Worm (Caenorhabditis elegans) whole organism, L1 larva: ENCODE results near the gene pin-2.

Experiments used
- Y116A8C.19 ChIP-seq: sonication (generic microtip); optimal IDR thresholded peaks from 2 replicates; lab custom pipeline; 2016; ENCODE audit warnings: missing compliant biosample characterization, missing genetic modification characterization, borderline replicate concordance
- alr-1 ChIP-seq: fragments of 200-800 bp; sonication (Bioruptor generic); optimal IDR thresholded peaks from 2 replicates; lab custom pipeline; 2018; ENCODE audit warnings: borderline replicate concordance, mild to moderate bottlenecking, missing genetic modification characterization, missing compliant biosample characterization
- blmp-1 ChIP-seq: fragments of 150-350 bp; optimal IDR thresholded peaks from 2 replicates; lab custom pipeline; 2014; ENCODE audit warnings: missing biosample characterization, missing genetic modification characterization
- ceh-8 ChIP-seq: fragments of 200-800 bp; sonication (Bioruptor generic); optimal IDR thresholded peaks from 2 replicates; lab custom pipeline; 2018; ENCODE audit warnings: mild to moderate bottlenecking, missing genetic modification characterization, moderate library complexity, missing compliant biosample characterization
- ceh-82 ChIP-seq, 3 experiments: fragments of 150-350 bp in 1 of 3; sonication (generic microtip) in 2 of 3; optimal IDR thresholded peaks; 2 replicates each; lab custom pipeline; 2014 to 2017; ENCODE audit warnings: missing biosample characterization in 3 of 3, missing genetic modification characterization in 3 of 3
- ceh-88 ChIP-seq: fragments of 200-800 bp; sonication (Bioruptor generic); IDR thresholded peaks from 2 replicates; pipeline ENCODE4 v1.3.6; 2022; ENCODE audit warnings: missing genetic modification characterization, missing compliant biosample characterization
- ceh-90 ChIP-seq: sonication (generic microtip); optimal IDR thresholded peaks from 2 replicates; lab custom pipeline; 2016; ENCODE audit warnings: missing genetic modification characterization, missing compliant biosample characterization
- dpl-1 ChIP-seq, 3 experiments: fragments of 150-350 bp in 2 of 3; sonication (generic microtip) in 1 of 3; optimal IDR thresholded peaks; 2 replicates each; lab custom pipeline; 2014 to 2017; ENCODE audit warnings: missing biosample characterization in 3 of 3, missing genetic modification characterization in 3 of 3, missing genetic modification reagents in 3 of 3
- dsc-1 ChIP-seq: sonication (generic microtip); optimal IDR thresholded peaks from 2 replicates; lab custom pipeline; 2016; ENCODE audit warnings: mild to moderate bottlenecking, missing genetic modification characterization, missing compliant biosample characterization
- efl-1 ChIP-seq, 4 experiments: fragments of 150-350 bp; optimal IDR thresholded peaks in 3 of 4; peaks in 1 of 4; 1 replicate in 1 of 4; 2 replicates in 3 of 4; lab custom pipeline; 2014; ENCODE audit warnings: missing biosample characterization in 2 of 4, missing genetic modification characterization in 2 of 4, missing genetic modification reagents in 2 of 4
- egl-13 ChIP-seq: sonication (generic microtip); optimal IDR thresholded peaks from 2 replicates; lab custom pipeline; 2016; ENCODE audit warnings: missing genotype, missing genetic modification reagents, missing genetic modification characterization, missing compliant biosample characterization
- elt-2 ChIP-seq: sonication (generic microtip); optimal IDR thresholded peaks from 2 replicates; lab custom pipeline; 2016; ENCODE audit warnings: missing genetic modification characterization, mild to moderate bottlenecking, inconsistent platforms, missing compliant biosample characterization, missing genetic modification reagents
- ets-5 ChIP-seq: fragments of 200-800 bp; sonication (Bioruptor generic); IDR thresholded peaks from 2 replicates; pipeline ENCODE4 v1.3.6; 2022; ENCODE audit warnings: missing genetic modification characterization, missing compliant biosample characterization
- fkh-10 ChIP-seq: sonication (generic microtip); optimal IDR thresholded peaks from 2 replicates; lab custom pipeline; 2017; ENCODE audit warnings: missing biosample characterization, missing genetic modification reagents, missing genetic modification characterization
- fkh-8 ChIP-seq: sonication (generic microtip); optimal IDR thresholded peaks from 2 replicates; lab custom pipeline; 2016; ENCODE audit warnings: mild to moderate bottlenecking, missing genetic modification characterization, missing compliant biosample characterization
- irx-1 ChIP-seq: sonication (generic microtip); optimal IDR thresholded peaks from 2 replicates; lab custom pipeline; 2016; ENCODE audit warnings: missing genetic modification characterization, missing compliant biosample characterization
- isw-1 ChIP-seq: fragments of 200-800 bp; sonication (Bioruptor generic); IDR thresholded peaks from 2 replicates; pipeline ENCODE4 v1.3.6; 2022; ENCODE audit warnings: missing genetic modification characterization, missing compliant biosample characterization
- jun-1 ChIP-seq: fragments of 150-350 bp; optimal IDR thresholded peaks from 2 replicates; lab custom pipeline; 2014; ENCODE audit warnings: missing biosample characterization, missing genetic modification reagents, missing genetic modification characterization
- lin-14 ChIP-seq: fragments of 200-800 bp; sonication (Bioruptor generic); optimal IDR thresholded peaks from 2 replicates; lab custom pipeline; 2018; ENCODE audit warnings: mild to moderate bottlenecking, missing genetic modification characterization, moderate library complexity, missing compliant biosample characterization
- lin-35 ChIP-seq, 2 experiments: fragments of 150-350 bp; optimal IDR thresholded peaks; 2 replicates each; lab custom pipeline; 2014; ENCODE audit warnings: missing biosample characterization in 2 of 2, missing genetic modification characterization in 2 of 2, missing genetic modification reagents in 2 of 2
- lin-39 ChIP-seq: fragments of 150-350 bp; optimal IDR thresholded peaks from 2 replicates; lab custom pipeline; 2014; ENCODE audit warnings: missing biosample characterization, missing genetic modification reagents, missing genetic modification characterization
- lir-3 ChIP-seq: sonication (generic microtip); optimal IDR thresholded peaks from 2 replicates; lab custom pipeline; 2016; ENCODE audit warnings: mild to moderate bottlenecking, missing genetic modification characterization, moderate library complexity, missing compliant biosample characterization; ENCODE audit not compliant: poor library complexity
- lsy-2 ChIP-seq, 2 experiments: fragments of 150-350 bp; optimal IDR thresholded peaks; 2 replicates each; lab custom pipeline; 2014; ENCODE audit warnings: missing biosample characterization in 2 of 2, missing genetic modification characterization in 2 of 2
- mab-9 ChIP-seq: fragments of 200-800 bp; sonication (Bioruptor generic); IDR thresholded peaks from 2 replicates; pipeline ENCODE4 v1.3.6; 2022; ENCODE audit warnings: missing genetic modification reagents, missing genetic modification characterization, missing compliant biosample characterization
- mdl-1 ChIP-seq, 2 experiments: fragments of 150-350 bp; optimal IDR thresholded peaks; 2 replicates each; lab custom pipeline; 2014 to 2017; ENCODE audit warnings: missing biosample characterization in 2 of 2, missing genetic modification characterization in 2 of 2, inconsistent platforms in 1 of 2
- nhr-20 ChIP-seq: sonication (generic microtip); optimal IDR thresholded peaks from 2 replicates; lab custom pipeline; 2016; ENCODE audit warnings: mild to moderate bottlenecking, missing genetic modification characterization, missing compliant biosample characterization
- nhr-28 ChIP-seq: fragments of 150-350 bp; optimal IDR thresholded peaks from 2 replicates; lab custom pipeline; 2014; ENCODE audit warnings: missing biosample characterization, missing genetic modification characterization
- nhr-47 ChIP-seq: sonication (generic microtip); optimal IDR thresholded peaks from 2 replicates; lab custom pipeline; 2016; ENCODE audit warnings: mild to moderate bottlenecking, missing genetic modification characterization, moderate library complexity, missing compliant biosample characterization
- nhr-71 ChIP-seq: sonication (generic microtip); optimal IDR thresholded peaks from 2 replicates; lab custom pipeline; 2016; ENCODE audit warnings: mild to moderate bottlenecking, missing genetic modification characterization, moderate library complexity, missing compliant biosample characterization
- nhr-84 ChIP-seq: sonication (generic microtip); optimal IDR thresholded peaks from 2 replicates; lab custom pipeline; 2017; ENCODE audit warnings: missing biosample characterization, missing genetic modification characterization
- pag-3 ChIP-seq: sonication (generic microtip); optimal IDR thresholded peaks from 2 replicates; lab custom pipeline; 2017; ENCODE audit warnings: missing genetic modification characterization, mild to moderate bottlenecking, missing compliant biosample characterization, antibody characterized with exemption, borderline replicate concordance; ENCODE audit not compliant: insufficient read depth
- pax-3 ChIP-seq: fragments of 200-800 bp; sonication (Bioruptor generic); optimal IDR thresholded peaks from 2 replicates; lab custom pipeline; 2018; ENCODE audit warnings: mild to moderate bottlenecking, missing genetic modification characterization, moderate library complexity, missing compliant biosample characterization
- pqm-1 ChIP-seq: sonication (generic microtip); optimal IDR thresholded peaks from 3 replicates; lab custom pipeline; 2017; ENCODE audit warnings: missing biosample characterization, missing genetic modification characterization
- snu-23 ChIP-seq: sonication (generic microtip); optimal IDR thresholded peaks from 2 replicates; lab custom pipeline; 2016; ENCODE audit warnings: missing genetic modification characterization, missing compliant biosample characterization
- swsn-7 ChIP-seq: sonication (generic microtip); optimal IDR thresholded peaks from 2 replicates; lab custom pipeline; 2016; ENCODE audit warnings: missing genetic modification characterization, missing compliant biosample characterization
- tbx-2 ChIP-seq: sonication (generic microtip); optimal IDR thresholded peaks from 2 replicates; lab custom pipeline; 2016; ENCODE audit warnings: missing genetic modification characterization, missing compliant biosample characterization
- unc-86 ChIP-seq: sonication (generic microtip); optimal IDR thresholded peaks from 2 replicates; lab custom pipeline; 2016; ENCODE audit warnings: missing genetic modification characterization, missing compliant biosample characterization
- vab-15 ChIP-seq: sonication (generic microtip); optimal IDR thresholded peaks from 2 replicates; lab custom pipeline; 2017; ENCODE audit warnings: missing genotype, mild to moderate bottlenecking, missing genetic modification characterization, missing compliant biosample characterization
- xbp-1 ChIP-seq: sonication (generic microtip); optimal IDR thresholded peaks from 2 replicates; lab custom pipeline; 2016; ENCODE audit warnings: missing genetic modification characterization, missing compliant biosample characterization
- zag-1 ChIP-seq: fragments of 150-350 bp; optimal IDR thresholded peaks from 2 replicates; lab custom pipeline; 2014; ENCODE audit warnings: missing biosample characterization, missing genetic modification characterization
- zip-4 ChIP-seq: fragments of 200-800 bp; sonication (Bioruptor generic); optimal IDR thresholded peaks from 2 replicates; lab custom pipeline; 2018; ENCODE audit warnings: mild to moderate bottlenecking, missing genetic modification characterization, moderate library complexity, missing compliant biosample characterization

The pin-2 gene

ce11 chrIV:12765067-12765466, 28.6 kb upstream of the pin-2 start, which contains the start of gene ZK897.10:
ZK897.10 (plus strand) TSS chrIV:12765351.
- peak; percentile 53 for TF ChIP-seq elt-2 (tag; lab: Kevin White, UChicago)
- TF ChIP-seq lin-39 (tag; lab: Kevin White, UChicago): no peak
- TF ChIP-seq lin-35 (GFP tag; optimal IDR thresholded peaks at IDR 0.05; lab: Kevin White, UChicago): no peak
- TF ChIP-seq jun-1: peak; percentile 34
- TF ChIP-seq pqm-1 (tag; lab: Kevin White, UChicago): no peak
- no peak for TF ChIP-seq vab-15
- TF ChIP-seq nhr-28 (tag; lab: Kevin White, UChicago): no peak
- no peak for TF ChIP-seq pag-3
- no peak for TF ChIP-seq blmp-1 (tag; lab: Kevin White, UChicago)

ce11 chrIV:12771414-12771813, 22.2 kb upstream of the pin-2 start:
- TF ChIP-seq ceh-82 (tag; optimal IDR thresholded peaks at IDR 0.05; lab: Kevin White, UChicago) (peak in 2 of 3 experiments; percentile 33 to 80), nhr-71 (tag; lab: Kevin White, UChicago) (peak; percentile 76), Y116A8C.19 (tag; lab: Kevin White, UChicago) (no peak), ceh-88 (GFP tag; lab: Robert Waterston, UW) (peak; percentile 19; the same call in 1 of the 2 replicates), lsy-2 (tag; optimal IDR thresholded peaks at IDR 0.05; lab: Kevin White, UChicago) (peak; percentile 11 to 52), nhr-84 (tag; lab: Kevin White, UChicago) (no peak), lir-3 (no peak), fkh-10 (GFP tag; lab: Kevin White, UChicago) (peak; percentile 68), ceh-90 (tag; lab: Kevin White, UChicago) (no peak), mab-9 (0 out of 2 replicates have a peak, but pooled peaks have one; percentile 19), isw-1 (GFP tag; lab: Robert Waterston, UW) (peak; percentile 48), dpl-1 (GFP tag; optimal IDR thresholded peaks at IDR 0.05; lab: Kevin White, UChicago) (peak in 1 of 3 experiments; percentile 3), swsn-7 (peak; percentile 61), xbp-1 (peak; percentile 29), nhr-47 (tag; lab: Kevin White, UChicago) (peak; percentile 78), lin-14 (GFP tag; lab: Kevin White, UChicago) (peak; percentile 95), jun-1 (peak; percentile 36), lin-35 (GFP tag; optimal IDR thresholded peaks at IDR 0.05; lab: Kevin White, UChicago) (peak in 1 of 2 experiments; percentile 48), unc-86 (peak; percentile 75), irx-1 (peak; percentile 33), tbx-2 (peak; percentile 68), dsc-1 (tag; lab: Kevin White, UChicago) (peak; percentile 65), snu-23 (GFP tag; lab: Kevin White, UChicago) (peak; percentile 44), efl-1 (optimal IDR thresholded peaks at IDR 0.05; lab: Kevin White, UChicago) (peak; percentile 45 to 56), efl-1 (GFP tag; optimal IDR thresholded peaks at IDR 0.05 in 1 of 2; lab: Kevin White, UChicago) (peak; percentile 2 to 29), zag-1 (peak; percentile 18), pax-3 (tag; lab: Kevin White, UChicago) (peak; percentile 43), zip-4 (GFP tag; lab: Kevin White, UChicago) (no peak), fkh-8 (peak; percentile 92), egl-13 (tag; lab: Kevin White, UChicago) (peak; percentile 87), lin-39 (tag; lab: Kevin White, UChicago) (no peak), ceh-8 (GFP tag; lab: Kevin White, UChicago) (peak; percentile 14), ets-5 (GFP tag; lab: Robert Waterston, UW) (no peak)

- TF ChIP-seq mdl-1 (tag; optimal IDR thresholded peaks at IDR 0.05; lab: Kevin White, UChicago): no peak
- TF ChIP-seq nhr-20 (tag; lab: Kevin White, UChicago): no peak
- peak; percentile 68 for TF ChIP-seq lin-14 (GFP tag; lab: Kevin White, UChicago)
- TF ChIP-seq alr-1 (tag; lab: Kevin White, UChicago): no peak
- TF ChIP-seq fkh-10 (GFP tag; lab: Kevin White, UChicago): peak; percentile 77
- TF ChIP-seq, all 84 proteins: peak for 2
Measured at ce11 chrIV:12773519-12773918, 20.1 kb upstream of the pin-2 start, which contains the start of gene unc-31. unc-31 (plus strand) TSS chrIV:12773867.
